Fruit fly (Drosophila melanogaster) whole organism, adult: ENCODE results near the gene mRpL12.

Experiments
- cic ChIP-seq: fragments of 200-800 bp; sonication (Bioruptor generic); optimal IDR thresholded peaks from 2 replicates; lab custom pipeline; 2017; ENCODE audit warnings: missing biosample characterization, mild to moderate bottlenecking, missing genetic modification characterization, moderate library complexity
- cnc ChIP-seq, 2 experiments: fragments of >200 bp; optimal IDR thresholded peaks; 2 replicates each; lab custom pipeline; 2017
- ovo ChIP-seq: fragments of 200-800 bp; sonication (Bioruptor generic); optimal IDR thresholded peaks from 2 replicates; lab custom pipeline; 2016; ENCODE audit warnings: missing biosample characterization, missing genetic modification characterization

DNA sequence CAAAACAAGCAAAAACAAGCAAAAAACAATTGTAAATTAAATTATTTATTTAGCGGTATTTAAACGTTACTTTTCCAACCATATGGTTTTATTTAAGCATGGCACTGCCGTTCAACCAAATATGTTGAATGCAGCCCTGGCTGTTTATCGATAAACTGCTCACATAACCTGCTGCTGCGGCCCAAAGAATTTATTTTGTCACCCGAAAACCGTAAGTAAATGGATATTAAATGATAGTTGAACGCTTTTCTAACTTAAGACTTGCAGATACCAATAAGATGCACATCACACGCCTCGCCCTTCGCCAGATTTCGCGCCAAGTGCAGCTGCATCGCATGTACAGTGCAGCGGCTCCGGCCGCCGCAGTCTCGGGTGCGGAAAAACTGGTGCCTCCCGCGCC, at the start of gene mRpL12:
- no peak for TF ChIP-seq cic (GFP tag; lab: Kevin White, UChicago)
- no peak for TF ChIP-seq cnc (optimal IDR thresholded peaks at IDR 0.05; lab: Kevin White, UChicago)
- TF ChIP-seq ovo, result no peak
